Worm (Caenorhabditis elegans) whole organism, L2 larva: ENCODE results near the gene nhr-56.

Experiments used
- R02D3.7 ChIP-seq: fragments of 150-350 bp; optimal IDR thresholded peaks from 2 replicates; lab custom pipeline; 2014; ENCODE audit warnings: missing biosample characterization, missing genetic modification characterization
- ceh-82 ChIP-seq: fragments of 150-350 bp; optimal IDR thresholded peaks from 2 replicates; lab custom pipeline; 2014; ENCODE audit warnings: missing biosample characterization, missing genetic modification characterization
- egl-27 ChIP-seq: sonication (generic microtip); optimal IDR thresholded peaks from 3 replicates; lab custom pipeline; 2017; ENCODE audit warnings: missing biosample characterization, missing genetic modification reagents, missing genetic modification characterization
- elt-3 ChIP-seq: sonication (generic microtip); optimal IDR thresholded peaks from 2 replicates; lab custom pipeline; 2017; ENCODE audit warnings: missing biosample characterization, missing genetic modification characterization
- lin-11 ChIP-seq: fragments of 150-350 bp; sonication (generic microtip); optimal IDR thresholded peaks from 2 replicates; lab custom pipeline; 2014; ENCODE audit warnings: missing biosample characterization, missing genetic modification characterization, inconsistent platforms, mixed read lengths
- lin-13 ChIP-seq: fragments of 150-350 bp; optimal IDR thresholded peaks from 2 replicates; lab custom pipeline; 2014; ENCODE audit warnings: missing biosample characterization, missing genetic modification reagents, missing genetic modification characterization
- nhr-10 ChIP-seq: sonication (generic microtip); optimal IDR thresholded peaks from 2 replicates; lab custom pipeline; 2017; ENCODE audit warnings: missing biosample characterization, missing genetic modification characterization
- nhr-12 ChIP-seq: fragments of 150-350 bp; optimal IDR thresholded peaks from 2 replicates; lab custom pipeline; 2014; ENCODE audit warnings: missing biosample characterization, missing genetic modification characterization
- nhr-21 ChIP-seq: fragments of 150-350 bp; optimal IDR thresholded peaks from 2 replicates; lab custom pipeline; 2014; ENCODE audit warnings: missing biosample characterization, missing genetic modification characterization
- peb-1 ChIP-seq: fragments of 150-350 bp; optimal IDR thresholded peaks from 2 replicates; lab custom pipeline; 2014; ENCODE audit warnings: missing biosample characterization, missing genetic modification characterization
- skn-1 ChIP-seq: sonication (generic microtip); optimal IDR thresholded peaks from 2 replicates; lab custom pipeline; 2017; ENCODE audit warnings: missing biosample characterization, missing genetic modification characterization
- snpc-4 ChIP-seq: fragments of 150-350 bp; optimal IDR thresholded peaks from 2 replicates; lab custom pipeline; 2014; ENCODE audit warnings: missing biosample characterization, missing genetic modification characterization
- unc-62 ChIP-seq: fragments of 150-350 bp; optimal IDR thresholded peaks from 2 replicates; lab custom pipeline; 2014; ENCODE audit warnings: missing biosample characterization, missing genetic modification reagents, missing genetic modification characterization

- TF ChIP-seq nhr-12 (tag; lab: Kevin White, UChicago): no peak
- no peak for TF ChIP-seq skn-1 (tag; lab: Kevin White, UChicago)
- no peak for TF ChIP-seq snpc-4 (tag; lab: Kevin White, UChicago)
- TF ChIP-seq ceh-82 (tag; lab: Kevin White, UChicago): no peak
- no peak for TF ChIP-seq lin-13 (GFP tag; lab: Kevin White, UChicago)
- no peak for TF ChIP-seq R02D3.7 (tag; lab: Kevin White, UChicago)
- no peak for TF ChIP-seq egl-27 (tag; lab: Kevin White, UChicago)
- no peak for TF ChIP-seq unc-62 (GFP tag; lab: Kevin White, UChicago)
- TF ChIP-seq nhr-10 (tag; lab: Kevin White, UChicago): no peak
- no peak for TF ChIP-seq nhr-21 (tag; lab: Kevin White, UChicago)
- no peak for TF ChIP-seq elt-3 (tag; lab: Kevin White, UChicago)
- no peak for TF ChIP-seq lin-11 (tag; lab: Kevin White, UChicago)
- no peak for TF ChIP-seq peb-1
These were observed 17.6 kb upstream of the nhr-56 start, which contains the start of gene cyp-32B1 for ce11 chrV:2201240-2201639.
